Worm (Caenorhabditis elegans): ENCODE measurements around the gene rgs-4.

DNA sequence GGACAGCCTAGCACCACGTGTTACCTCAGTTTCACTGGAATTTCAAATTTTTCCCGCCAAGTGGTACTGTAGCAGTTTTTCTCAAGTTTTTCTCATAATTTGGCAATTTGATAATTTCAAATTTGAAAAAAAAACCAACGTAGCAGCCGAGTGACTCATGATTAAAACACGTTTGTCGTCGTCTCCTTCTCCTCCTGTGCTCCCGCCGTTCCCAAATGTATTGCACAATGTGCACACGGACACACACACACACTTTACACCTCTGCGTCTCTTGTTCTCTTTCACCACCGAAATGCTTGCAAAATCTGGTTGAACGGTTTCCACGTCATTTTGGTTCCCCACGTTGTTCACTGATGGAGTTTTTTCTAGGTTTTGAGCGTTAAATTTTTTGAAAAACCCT lies 36.8 kb downstream of the rgs-4 start:
- TF ChIP-seq flt-1 (GFP tag; IDR thresholded peaks at IDR 0.05) = no peak
- TF ChIP-seq med-1 (GFP tag; optimal IDR thresholded peaks at IDR 0.05; ENCODE audit: insufficient read depth) = no peak
- no peak for TF ChIP-seq cog-1 (tag; optimal IDR thresholded peaks at IDR 0.05)
- TF ChIP-seq klf-2 (GFP tag; conservative IDR thresholded peaks at IDR 0.05) = no peak
- TF ChIP-seq ztf-29 (GFP tag; IDR thresholded peaks at IDR 0.05) = no peak
- no peak for TF ChIP-seq ref-1 (GFP tag; conservative IDR thresholded peaks at IDR 0.05)
- TF ChIP-seq ztf-23 (GFP tag; IDR thresholded peaks at IDR 0.05) = no peak
- TF ChIP-seq T22C8.4 (GFP tag; IDR thresholded peaks at IDR 0.05) = no peak
- TF ChIP-seq tab-1 (GFP tag; IDR thresholded peaks at IDR 0.05) = no peak
